Worm (Caenorhabditis elegans): ENCODE data around the gene cct-2.

The cct-2 gene

ce11 chrII:8951270-8951669 lies 23.7 kb downstream of the cct-2 start:
- TF ChIP-seq nhr-10 (tag; optimal IDR thresholded peaks at IDR 0.05) (no peak), nhr-23 (tag; optimal IDR thresholded peaks at IDR 0.05) (no peak), gmeb-1 (tag; optimal IDR thresholded peaks at IDR 0.05) (no peak), C34F6.9 (tag; optimal IDR thresholded peaks at IDR 0.05) (no peak), nhr-129 (tag; optimal IDR thresholded peaks at IDR 0.05) (no peak), crh-2 (tag; optimal IDR thresholded peaks at IDR 0.05) (no peak), dmd-4 (tag; optimal IDR thresholded peaks at IDR 0.05) (no peak), nhr-11 (tag; optimal IDR thresholded peaks at IDR 0.05) (no peak), ceh-16 (tag; optimal IDR thresholded peaks at IDR 0.05) (no peak), unc-55 (GFP tag; optimal IDR thresholded peaks at IDR 0.05) (no peak), elt-1 (tag; optimal IDR thresholded peaks at IDR 0.05) (no peak), mbf-1 (tag; optimal IDR thresholded peaks at IDR 0.05) (no peak), lin-13 (GFP tag; optimal IDR thresholded peaks at IDR 0.05) (no peak), elt-3 (tag; optimal IDR thresholded peaks at IDR 0.05) (no peak)

- TF ChIP-seq sma-9 (GFP tag; optimal IDR thresholded peaks at IDR 0.05) (no peak), sma-9 (tag; optimal IDR thresholded peaks at IDR 0.05) (no peak), elt-1 (tag; optimal IDR thresholded peaks at IDR 0.05) (peak; percentile 22)
Observed at ce11 chrII:8953703-8954102, 26.2 kb downstream of the cct-2 start.

ce11 chrII:8956896-8957295 lies 29.4 kb downstream of the cct-2 start:
- TF ChIP-seq elt-1 (tag; optimal IDR thresholded peaks at IDR 0.05): no peak
- TF ChIP-seq lin-13 (GFP tag; optimal IDR thresholded peaks at IDR 0.05): no peak
- TF ChIP-seq nhr-129 (tag; optimal IDR thresholded peaks at IDR 0.05): no peak
- no peak for TF ChIP-seq aly-2 (tag; optimal IDR thresholded peaks at IDR 0.05)
- TF ChIP-seq skn-1 (tag; optimal IDR thresholded peaks at IDR 0.05): no peak
- TF ChIP-seq crh-2 (tag; optimal IDR thresholded peaks at IDR 0.05): no peak
- no peak for TF ChIP-seq lin-39 (tag; optimal IDR thresholded peaks at IDR 0.05)
- no peak for TF ChIP-seq C34F6.9 (tag; optimal IDR thresholded peaks at IDR 0.05)
- TF ChIP-seq elt-3 (tag; optimal IDR thresholded peaks at IDR 0.05): no peak
- TF ChIP-seq nhr-77 (tag; optimal IDR thresholded peaks at IDR 0.05): no peak
- no peak for TF ChIP-seq peb-1 (tag; optimal IDR thresholded peaks at IDR 0.05)
- TF ChIP-seq gmeb-1 (tag; optimal IDR thresholded peaks at IDR 0.05): no peak
- TF ChIP-seq sma-9 (GFP tag; optimal IDR thresholded peaks at IDR 0.05): no peak
- TF ChIP-seq sma-9 (tag; optimal IDR thresholded peaks at IDR 0.05): no peak

- TF ChIP-seq nhr-129 (tag; optimal IDR thresholded peaks at IDR 0.05): peak; percentile 77
- no peak for TF ChIP-seq nhr-77 (tag; optimal IDR thresholded peaks at IDR 0.05)
- TF ChIP-seq sma-9 (GFP tag; optimal IDR thresholded peaks at IDR 0.05): peak; percentile 61
- no peak for TF ChIP-seq sma-9 (tag; optimal IDR thresholded peaks at IDR 0.05)
- TF ChIP-seq F13H6.1 (tag; optimal IDR thresholded peaks at IDR 0.05): peak; percentile 65
- peak in 1 of 2 experiments; percentile 20 for TF ChIP-seq lsy-2 (tag; optimal IDR thresholded peaks at IDR 0.05)
- TF ChIP-seq ztf-1 (GFP tag; conservative IDR thresholded peaks at IDR 0.05): no peak
- TF ChIP-seq C34F6.9 (tag; optimal IDR thresholded peaks at IDR 0.05): peak; percentile 22
- peak; percentile 4 for TF ChIP-seq ama-1 (optimal IDR thresholded peaks at IDR 0.05)
Observed at ce11 chrII:8959081-8959480, 31.5 kb downstream of the cct-2 start.

ce11 chrII:8960414-8960813 lies 32.9 kb downstream of the cct-2 start, which contains the start of gene cal-2:
TSS of gene cal-2 (plus strand) at chrII:8960714.
- no peak for TF ChIP-seq nhr-77 (tag; optimal IDR thresholded peaks at IDR 0.05)
- TF ChIP-seq sma-3 (GFP tag; optimal IDR thresholded peaks at IDR 0.05): no peak
- no peak for TF ChIP-seq ztf-1 (GFP tag; conservative IDR thresholded peaks at IDR 0.05)
- TF ChIP-seq sem-4 (tag; optimal IDR thresholded peaks at IDR 0.05): no peak
- TF ChIP-seq nhr-21 (tag; optimal IDR thresholded peaks at IDR 0.05): no peak
- TF ChIP-seq nhr-11 (tag; optimal IDR thresholded peaks at IDR 0.05): no peak
- TF ChIP-seq aly-2 (tag; optimal IDR thresholded peaks at IDR 0.05): no peak

- TF ChIP-seq elt-3 (tag; optimal IDR thresholded peaks at IDR 0.05) (no peak), nhr-129 (tag; optimal IDR thresholded peaks at IDR 0.05) (peak; percentile 73), sma-9 (GFP tag; optimal IDR thresholded peaks at IDR 0.05) (peak; percentile 12), sma-9 (tag; optimal IDR thresholded peaks at IDR 0.05) (no peak), ama-1 (optimal IDR thresholded peaks at IDR 0.05) (peak; percentile 9)
Observed at ce11 chrII:8961450-8961849, 33.9 kb downstream of the cct-2 start.

- TF ChIP-seq ztf-4 (tag; optimal IDR thresholded peaks at IDR 0.05): no peak
- peak; percentile 46 for TF ChIP-seq sma-9 (GFP tag; optimal IDR thresholded peaks at IDR 0.05)
- TF ChIP-seq sma-9 (tag; optimal IDR thresholded peaks at IDR 0.05): no peak
- TF ChIP-seq lin-39 (tag; optimal IDR thresholded peaks at IDR 0.05): peak; percentile 27
- TF ChIP-seq F13H6.1 (tag; optimal IDR thresholded peaks at IDR 0.05): peak; percentile 30
- peak in 1 of 2 experiments; percentile 25 for TF ChIP-seq lsy-2 (tag; optimal IDR thresholded peaks at IDR 0.05)
- no peak for TF ChIP-seq nhr-237 (tag; optimal IDR thresholded peaks at IDR 0.05)
- peak; percentile 37 for TF ChIP-seq C34F6.9 (tag; optimal IDR thresholded peaks at IDR 0.05)
- TF ChIP-seq elt-1 (tag; optimal IDR thresholded peaks at IDR 0.05): no peak
- TF ChIP-seq lin-13 (GFP tag; optimal IDR thresholded peaks at IDR 0.05): no peak
- TF ChIP-seq sem-4 (tag; optimal IDR thresholded peaks at IDR 0.05): peak; percentile 7
- no peak for TF ChIP-seq unc-39 (tag; optimal IDR thresholded peaks at IDR 0.05)
- no peak for TF ChIP-seq unc-62 (GFP tag; optimal IDR thresholded peaks at IDR 0.05)
- TF ChIP-seq nhr-129 (tag; optimal IDR thresholded peaks at IDR 0.05): peak; percentile 8
- peak; percentile 7 for TF ChIP-seq mab-5 (tag; optimal IDR thresholded peaks at IDR 0.05)
- TF ChIP-seq crh-2 (tag; optimal IDR thresholded peaks at IDR 0.05): peak; percentile 23
Observed at ce11 chrII:8962206-8962605, 34.7 kb downstream of the cct-2 start.

All from whole organism, L2 larva.